Fruit fly (Drosophila melanogaster): ENCODE data around the gene Ilp3.

The Ilp3 gene

dm6 chr3L:9767636-9768358, 34.1 kb downstream of the Ilp3 start (continued):
- TF ChIP-seq bowl (GFP tag; IDR thresholded peaks at IDR 0.05) (no peak), CG17359 (tag; optimal IDR thresholded peaks at IDR 0.05) (no peak), CG8478 (optimal IDR thresholded peaks at IDR 0.05) (no peak), B-H2 (GFP tag; optimal IDR thresholded peaks at IDR 0.05) (peak; percentile 5), sug (tag; optimal IDR thresholded peaks at IDR 0.05) (peak; percentile 38), CG7963 (GFP tag; IDR thresholded peaks at IDR 0.05; ENCODE audit: partially characterized antibody) (no peak), CG17802 (tag; optimal IDR thresholded peaks at IDR 0.05) (no peak), lov (optimal IDR thresholded peaks at IDR 0.05) (no peak), lov (GFP tag; IDR thresholded peaks at IDR 0.05) (no peak), tx (GFP tag; optimal IDR thresholded peaks at IDR 0.05) (no peak), CG43689 (GFP tag; IDR thresholded peaks at IDR 0.05) (no peak), bigmax (GFP tag; optimal IDR thresholded peaks at IDR 0.05) (no peak), CG1603 (tag; optimal IDR thresholded peaks at IDR 0.05) (no peak), CG14965 (GFP tag; optimal IDR thresholded peaks at IDR 0.05; ENCODE audit: borderline replicate concordance) (no peak)

- TF ChIP-seq CG4424 (GFP tag; optimal IDR thresholded peaks at IDR 0.05), result no peak
- TF ChIP-seq Pdp1 (GFP tag; optimal IDR thresholded peaks at IDR 0.05), result peak in 1 of 2 experiments; percentile 66
These were observed 35.6 kb downstream of the Ilp3 start for dm6 chr3L:9766364-9766763.

- TF ChIP-seq sr (GFP tag; IDR thresholded peaks at IDR 0.05) (peak; percentile 76), sd (tag; optimal IDR thresholded peaks at IDR 0.05) (peak; percentile 68), CG9727 (GFP tag; optimal IDR thresholded peaks at IDR 0.05) (no peak), crol (GFP tag; IDR thresholded peaks at IDR 0.05) (peak; percentile 77), CG30020 (tag; optimal IDR thresholded peaks at IDR 0.05) (no peak)
These were observed 36.3 kb downstream of the Ilp3 start for dm6 chr3L:9765710-9766005.

- TF ChIP-seq crc (GFP tag; optimal IDR thresholded peaks at IDR 0.05) (no peak), CG13123 (GFP tag; optimal IDR thresholded peaks at IDR 0.05) (no peak), sisA (GFP tag; IDR thresholded peaks at IDR 0.05) (no peak), CG6654 (GFP tag; optimal IDR thresholded peaks at IDR 0.05) (no peak), CG33213 (GFP tag; optimal IDR thresholded peaks at IDR 0.05) (no peak), kni (GFP tag; optimal IDR thresholded peaks at IDR 0.05) (no peak), CG3163 (GFP tag; optimal IDR thresholded peaks at IDR 0.05) (no peak), klu (GFP tag; IDR thresholded peaks at IDR 0.05) (no peak), gem (tag; optimal IDR thresholded peaks at IDR 0.05) (peak; percentile 14), pfk (GFP tag; optimal IDR thresholded peaks at IDR 0.05) (no peak), CG4707 (GFP tag; optimal IDR thresholded peaks at IDR 0.05) (no peak), br (optimal IDR thresholded peaks at IDR 0.05) (no peak), CG11695 (GFP tag; IDR thresholded peaks at IDR 0.05) (no peak), CG9932 (GFP tag; IDR thresholded peaks at IDR 0.05) (0 out of 2 replicates have a peak, but pooled peaks have one; percentile 26), phol (tag; optimal IDR thresholded peaks at IDR 0.05) (no peak), oc (tag; optimal IDR thresholded peaks at IDR 0.05) (no peak), CG7271 (tag; optimal IDR thresholded peaks at IDR 0.05) (no peak), sens-2 (GFP tag; IDR thresholded peaks at IDR 0.05) (no peak), CG8478 (optimal IDR thresholded peaks at IDR 0.05) (no peak), CG11723 (GFP tag; optimal IDR thresholded peaks at IDR 0.05) (no peak), ci (GFP tag; IDR thresholded peaks at IDR 0.05) (no peak), mam (GFP tag; optimal IDR thresholded peaks at IDR 0.05) (no peak), emc (GFP tag; optimal IDR thresholded peaks at IDR 0.05) (no peak), CG30403 (GFP tag; optimal IDR thresholded peaks at IDR 0.05) (no peak), ase (GFP tag; IDR thresholded peaks at IDR 0.05) (no peak), Usf (GFP tag; optimal IDR thresholded peaks at IDR 0.05) (no peak)
These were observed 36.8 kb downstream of the Ilp3 start for dm6 chr3L:9764915-9765709.
